Worm (Caenorhabditis elegans): ENCODE measurements around the gene cox-14.

The cox-14 gene

DNA sequence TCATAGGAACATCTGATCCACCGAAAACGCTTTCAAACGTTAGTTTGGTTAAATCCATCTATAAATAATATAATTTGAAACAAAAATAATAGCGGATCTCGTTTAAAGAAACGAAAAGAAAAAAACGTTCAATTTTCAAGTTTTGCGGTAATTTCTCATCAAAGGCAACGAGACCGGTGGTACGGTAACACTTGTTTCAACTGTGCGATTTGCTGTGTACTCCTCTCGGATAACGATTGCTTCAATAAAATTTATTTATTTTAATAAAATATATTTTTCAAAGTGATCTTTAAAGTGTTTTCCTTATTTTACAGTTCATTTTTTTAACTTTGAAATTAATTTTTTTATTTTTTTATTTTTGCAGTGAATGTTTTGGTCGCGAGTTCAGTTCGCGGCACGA lies at the start of gene cox-14, which contains the start of gene rde-4:
TSS of gene cox-14 (plus strand) at position 356 of the 400 bp plus-strand sequence.
TSS of gene rde-4 (minus strand) at position 60 of the 400 bp plus-strand sequence.
- TF ChIP-seq dmd-4 (tag; optimal IDR thresholded peaks at IDR 0.05; ENCODE audit: borderline replicate concordance) (no peak), ceh-2 (tag; optimal IDR thresholded peaks at IDR 0.05) (no peak), unc-42 (tag; optimal IDR thresholded peaks at IDR 0.05) (peak; percentile 37), sox-2 (GFP tag; IDR thresholded peaks at IDR 0.05) (no peak), ceh-9 (tag; optimal IDR thresholded peaks at IDR 0.05) (no peak), sdc-2 (tag; optimal IDR thresholded peaks at IDR 0.05) (no peak), ceh-31 (tag; optimal IDR thresholded peaks at IDR 0.05) (peak; percentile 31), unc-86 (tag; optimal IDR thresholded peaks at IDR 0.05) (no peak), pha-4 (tag; optimal IDR thresholded peaks at IDR 0.05) (no peak), hlh-13 (GFP tag; optimal IDR thresholded peaks at IDR 0.05) (no peak), T23F11.4 (GFP tag; optimal IDR thresholded peaks at IDR 0.05) (no peak), pha-2 (tag; optimal IDR thresholded peaks at IDR 0.05) (no peak), ceh-30 (tag; optimal IDR thresholded peaks at IDR 0.05) (no peak), nfya-1 (tag; optimal IDR thresholded peaks at IDR 0.05) (peak; percentile 77), tbx-2 (tag; optimal IDR thresholded peaks at IDR 0.05) (no peak), hlh-6 (tag; optimal IDR thresholded peaks at IDR 0.05) (no peak), che-1 (tag; optimal IDR thresholded peaks at IDR 0.05) (no peak), fkh-10 (GFP tag; optimal IDR thresholded peaks at IDR 0.05) (no peak), nhr-232 (tag; optimal IDR thresholded peaks at IDR 0.05) (no peak), ref-2 (tag; optimal IDR thresholded peaks at IDR 0.05) (no peak), gmeb-2 (tag; optimal IDR thresholded peaks at IDR 0.05) (no peak), ceh-45 (GFP tag; IDR thresholded peaks at IDR 0.05) (no peak), ceh-22 (tag; optimal IDR thresholded peaks at IDR 0.05) (no peak), elt-2 (tag; optimal IDR thresholded peaks at IDR 0.05) (peak; percentile 5), ceh-19 (GFP tag; optimal IDR thresholded peaks at IDR 0.05) (no peak), ama-1 (optimal IDR thresholded peaks at IDR 0.05) (no peak)

DNA sequence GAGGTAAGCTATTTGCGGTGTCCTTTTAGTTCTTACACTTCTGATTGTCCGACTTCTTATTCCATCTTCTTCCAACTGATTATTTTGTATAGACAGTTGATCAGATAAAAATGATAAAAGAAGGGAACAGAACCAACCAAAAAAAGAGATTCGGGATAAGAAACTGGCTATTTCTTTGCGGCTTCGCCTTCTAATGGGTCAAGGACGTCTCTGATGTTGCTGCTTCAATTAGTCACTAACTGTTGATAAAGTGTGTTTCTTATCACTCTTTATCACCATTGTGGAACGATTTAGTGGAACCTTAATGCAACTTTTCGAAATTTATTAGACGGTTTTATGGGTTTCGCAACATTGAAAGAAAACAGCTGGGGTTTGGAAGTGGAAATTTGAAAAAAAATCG lies 48.5 kb upstream of the cox-14 start:
- TF ChIP-seq ceh-22 (tag; optimal IDR thresholded peaks at IDR 0.05) (no peak), unc-3 (GFP tag; conservative IDR thresholded peaks at IDR 0.05) (no peak), unc-3 (tag; optimal IDR thresholded peaks at IDR 0.05) (no peak), lim-6 (tag; optimal IDR thresholded peaks at IDR 0.05) (no peak), hlh-13 (GFP tag; optimal IDR thresholded peaks at IDR 0.05) (no peak), sox-2 (GFP tag; IDR thresholded peaks at IDR 0.05) (no peak), ceh-2 (tag; optimal IDR thresholded peaks at IDR 0.05) (no peak), ref-2 (tag; optimal IDR thresholded peaks at IDR 0.05) (no peak), sox-4 (tag; optimal IDR thresholded peaks at IDR 0.05) (no peak), K02D7.2 (tag; optimal IDR thresholded peaks at IDR 0.05) (no peak), tbx-2 (tag; optimal IDR thresholded peaks at IDR 0.05) (no peak), hlh-15 (tag; optimal IDR thresholded peaks at IDR 0.05) (no peak), fax-1 (tag; optimal IDR thresholded peaks at IDR 0.05) (no peak), K09A11.1 (tag; optimal IDR thresholded peaks at IDR 0.05; ENCODE audit: insufficient read depth) (no peak)

DNA sequence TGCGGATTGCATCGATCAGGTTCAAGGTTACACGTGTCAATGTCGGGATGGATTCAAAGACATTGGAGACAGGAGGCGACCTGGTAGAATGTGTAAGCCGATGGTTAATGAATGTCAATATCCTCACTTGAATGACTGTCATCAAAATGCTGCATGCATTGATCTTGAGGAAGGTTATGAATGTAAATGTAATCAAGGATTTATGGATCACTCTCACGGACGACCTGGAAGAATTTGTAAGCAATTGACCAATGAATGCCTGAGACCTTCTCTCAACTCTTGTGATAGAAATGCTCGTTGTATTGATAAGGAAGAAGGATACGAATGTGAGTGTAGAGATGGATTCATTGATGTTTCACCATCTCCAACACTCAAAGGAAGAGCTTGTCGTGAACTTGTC lies 40.7 kb upstream of the cox-14 start:
- no peak for TF ChIP-seq pax-1 (tag; optimal IDR thresholded peaks at IDR 0.05)
- TF ChIP-seq zip-5 (tag; optimal IDR thresholded peaks at IDR 0.05): no peak
- TF ChIP-seq sdc-2 (tag; optimal IDR thresholded peaks at IDR 0.05): no peak
- no peak for TF ChIP-seq ttx-3 (tag; optimal IDR thresholded peaks at IDR 0.05)

DNA sequence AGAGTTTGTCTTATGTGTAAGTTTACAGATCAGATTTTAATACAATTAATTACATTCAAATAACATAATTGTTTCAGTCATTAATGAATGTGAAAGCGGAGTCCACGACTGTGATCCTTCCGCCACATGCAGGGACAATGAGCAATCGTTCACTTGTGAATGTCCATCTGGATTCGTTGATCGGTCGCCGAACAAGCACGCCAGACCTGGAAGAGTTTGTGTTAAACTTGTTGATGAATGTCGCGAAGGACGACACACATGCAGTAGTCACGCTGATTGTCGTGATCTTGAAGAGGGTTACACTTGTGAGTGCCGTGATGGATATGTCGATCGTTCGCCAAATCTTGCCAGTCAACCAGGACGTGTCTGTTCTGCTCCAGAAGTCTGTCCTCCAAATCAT lies 40.2 kb upstream of the cox-14 start:
- TF ChIP-seq ceh-22 (tag; optimal IDR thresholded peaks at IDR 0.05) (no peak), ceh-9 (tag; optimal IDR thresholded peaks at IDR 0.05) (no peak), T23F11.4 (GFP tag; optimal IDR thresholded peaks at IDR 0.05) (no peak), ttx-3 (tag; optimal IDR thresholded peaks at IDR 0.05) (no peak)
